Worm (Caenorhabditis elegans) whole organism, young adult: ENCODE measurements around the gene Y6D1A.1.

Experiments used
- F52B5.7 ChIP-seq: sonication (generic microtip); optimal IDR thresholded peaks from 2 replicates; lab custom pipeline; 2016; ENCODE audit warnings: mild to moderate bottlenecking, missing genetic modification characterization, missing compliant biosample characterization
- bed-1 ChIP-seq: fragments of 200-800 bp; sonication (Bioruptor generic); IDR thresholded peaks from 2 replicates; pipeline ENCODE4 v1.3.6; 2022; ENCODE audit warnings: missing genetic modification reagents, missing genetic modification characterization, missing compliant biosample characterization
- ceh-79 ChIP-seq: sonication (generic microtip); optimal IDR thresholded peaks from 2 replicates; lab custom pipeline; 2017; ENCODE audit warnings: mild to moderate bottlenecking, missing genetic modification characterization, missing compliant biosample characterization
- let-526 ChIP-seq: fragments of 200-800 bp; sonication (Bioruptor generic); IDR thresholded peaks from 2 replicates; pipeline ENCODE4 v1.3.6; 2022; ENCODE audit warnings: missing genetic modification reagents, missing genetic modification characterization, missing compliant biosample characterization
- lin-26 ChIP-seq: fragments of 200-800 bp; sonication (Bioruptor generic); IDR thresholded peaks from 2 replicates; pipeline ENCODE4 v1.3.6; 2022; ENCODE audit warnings: missing genetic modification reagents, missing genetic modification characterization, missing compliant biosample characterization
- repo-1 ChIP-seq: sonication (generic microtip); optimal IDR thresholded peaks from 2 replicates; lab custom pipeline; 2017; ENCODE audit warnings: mild to moderate bottlenecking, missing genetic modification characterization, missing compliant biosample characterization
- unc-62 ChIP-seq: fragments of 150-350 bp; optimal IDR thresholded peaks from 2 replicates; lab custom pipeline; 2014; ENCODE audit warnings: missing biosample characterization, missing genetic modification reagents, missing genetic modification characterization
- ztf-22 ChIP-seq: fragments of 200-800 bp; sonication (Bioruptor generic); optimal IDR thresholded peaks from 2 replicates; lab custom pipeline; 2018; ENCODE audit warnings: mild to moderate bottlenecking, missing genetic modification characterization, moderate library complexity, missing compliant biosample characterization

- TF ChIP-seq unc-62 (GFP tag; lab: Kevin White, UChicago), result no peak
- TF ChIP-seq let-526 (GFP tag; lab: Robert Waterston, UW), result no peak
- TF ChIP-seq bed-1 (GFP tag; lab: Robert Waterston, UW), result no peak
- no peak for TF ChIP-seq ztf-22
- no peak for TF ChIP-seq lin-26 (GFP tag; lab: Robert Waterston, UW)
- no peak for TF ChIP-seq F52B5.7
- TF ChIP-seq repo-1, result no peak
- no peak for TF ChIP-seq ceh-79 (tag; lab: Kevin White, UChicago)
These were observed 9.5 kb downstream of the Y6D1A.1 start, which contains the start of gene F43G6.8 for ce11 chrII:11813895-11814369.
